Worm (Caenorhabditis elegans): Measurements from ENCODE around the gene F46B6.5.

F46B6.5 gene

DNA sequence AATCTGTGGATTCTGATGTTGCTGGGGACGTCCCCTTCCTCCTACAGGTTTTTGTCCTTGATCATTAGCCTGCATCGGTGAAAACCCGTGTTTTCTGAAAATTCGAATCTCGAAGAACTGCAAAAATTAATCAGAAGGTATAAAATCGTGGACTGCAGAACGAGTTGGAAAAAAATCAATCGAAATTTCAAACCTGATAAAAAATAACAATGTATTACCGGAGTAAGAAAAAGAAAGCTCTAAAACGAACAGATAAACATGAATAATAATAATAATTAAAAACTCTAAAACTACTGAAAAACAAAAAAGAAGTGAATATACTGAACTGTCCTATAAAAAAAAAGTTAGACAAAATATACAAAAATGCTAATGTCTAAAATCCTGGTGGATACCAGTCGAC lies at the start of gene F46B6.5:
Gene F46B6.5 (minus strand): TSS at position 101 of the 400 bp plus-strand sequence.
- TF ChIP-seq ahr-1 (tag; optimal IDR thresholded peaks at IDR 0.05) (no peak), unc-55 (GFP tag; optimal IDR thresholded peaks at IDR 0.05) (no peak), madf-2 (tag; optimal IDR thresholded peaks at IDR 0.05) (no peak), ceh-48 (tag; optimal IDR thresholded peaks at IDR 0.05) (no peak), npax-4 (tag; optimal IDR thresholded peaks at IDR 0.05) (no peak), lim-6 (tag; optimal IDR thresholded peaks at IDR 0.05) (no peak), mec-3 (tag; optimal IDR thresholded peaks at IDR 0.05; ENCODE audit: borderline replicate concordance) (no peak), F13H6.1 (tag; optimal IDR thresholded peaks at IDR 0.05) (no peak), T23F11.4 (GFP tag; optimal IDR thresholded peaks at IDR 0.05) (no peak)

DNA sequence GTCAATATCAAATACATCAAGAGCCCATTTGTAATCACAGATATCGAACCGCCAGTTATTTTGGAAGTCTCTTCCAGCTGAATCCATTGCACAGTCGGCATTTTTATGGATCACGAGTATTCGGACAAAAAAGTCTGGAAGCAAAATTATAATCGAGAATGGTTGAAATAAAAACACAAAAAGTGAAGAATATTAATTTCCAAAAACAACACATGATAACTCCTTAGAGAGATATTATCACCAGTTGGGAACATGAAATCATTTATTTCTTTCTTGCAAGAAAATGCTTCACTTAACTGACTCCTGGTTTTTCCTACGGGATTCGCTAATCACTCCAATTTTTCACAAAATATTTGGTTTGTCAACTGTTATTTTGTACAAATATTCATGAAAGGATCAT lies 41.3 kb upstream of the F46B6.5 start, which contains the start of gene str-2:
Gene str-2 (minus strand): TSS at position 101 of the 400 bp plus-strand sequence.
- TF ChIP-seq lin-11 (tag; optimal IDR thresholded peaks at IDR 0.05) (no peak), ceh-2 (tag; optimal IDR thresholded peaks at IDR 0.05) (no peak), gmeb-2 (tag; optimal IDR thresholded peaks at IDR 0.05) (no peak), sdc-2 (tag; optimal IDR thresholded peaks at IDR 0.05) (no peak), ceh-30 (tag; optimal IDR thresholded peaks at IDR 0.05) (no peak), ets-4 (tag; optimal IDR thresholded peaks at IDR 0.05) (no peak), unc-3 (GFP tag; conservative IDR thresholded peaks at IDR 0.05) (no peak), unc-3 (tag; optimal IDR thresholded peaks at IDR 0.05) (no peak), pros-1 (tag; optimal IDR thresholded peaks at IDR 0.05) (no peak), pag-3 (tag; optimal IDR thresholded peaks at IDR 0.05; ENCODE audit: borderline replicate concordance) (no peak), nfya-1 (tag; optimal IDR thresholded peaks at IDR 0.05) (no peak)

- TF ChIP-seq ets-4 (tag; optimal IDR thresholded peaks at IDR 0.05) (no peak), npax-4 (tag; optimal IDR thresholded peaks at IDR 0.05) (no peak), rnt-1 (tag; optimal IDR thresholded peaks at IDR 0.05) (no peak), pag-3 (tag; optimal IDR thresholded peaks at IDR 0.05; ENCODE audit: borderline replicate concordance) (no peak), pqm-1 (tag; optimal IDR thresholded peaks at IDR 0.05) (no peak), unc-3 (GFP tag; conservative IDR thresholded peaks at IDR 0.05) (no peak), unc-3 (tag; optimal IDR thresholded peaks at IDR 0.05) (no peak), mec-3 (tag; optimal IDR thresholded peaks at IDR 0.05; ENCODE audit: borderline replicate concordance) (no peak), ahr-1 (tag; optimal IDR thresholded peaks at IDR 0.05) (no peak), tbx-7 (tag; optimal IDR thresholded peaks at IDR 0.05) (no peak), tbx-2 (tag; optimal IDR thresholded peaks at IDR 0.05) (no peak), fkh-6 (tag; optimal IDR thresholded peaks at IDR 0.05) (no peak), elt-2 (tag; optimal IDR thresholded peaks at IDR 0.05) (no peak), pha-4 (tag; optimal IDR thresholded peaks at IDR 0.05) (no peak), pax-1 (tag; optimal IDR thresholded peaks at IDR 0.05) (no peak), ceh-34 (tag; optimal IDR thresholded peaks at IDR 0.05) (no peak), nfya-1 (tag; optimal IDR thresholded peaks at IDR 0.05) (no peak), K09A11.1 (tag; optimal IDR thresholded peaks at IDR 0.05; ENCODE audit: insufficient read depth) (no peak)
These were observed 38.9 kb upstream of the F46B6.5 start, which contains the start of gene str-193 for ce11 chrV:9821724-9822123. Gene str-193, minus strand, starts transcription at chrV:9821824.

DNA sequence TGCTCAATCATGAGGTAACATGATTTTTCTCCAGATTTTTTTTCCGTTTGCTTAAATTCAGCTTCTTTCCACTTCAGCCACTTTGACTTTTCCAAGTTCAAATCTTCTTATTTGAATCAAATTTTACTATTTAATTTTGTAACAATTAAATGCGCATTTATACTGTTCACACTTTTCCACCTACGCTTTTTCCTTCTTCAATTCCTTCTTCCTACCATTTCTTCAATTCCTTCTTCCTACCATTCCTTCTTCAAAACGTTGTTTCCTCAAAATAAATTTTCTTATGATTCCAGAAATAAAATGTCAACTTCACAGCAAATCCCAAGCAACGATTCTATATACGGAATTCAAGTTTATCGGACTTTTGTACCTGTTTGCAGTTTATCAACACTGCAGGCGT lies 33.5 kb upstream of the F46B6.5 start, which contains the start of gene sru-31:
Gene sru-31 (plus strand): TSS at position 301 of the 400 bp plus-strand sequence.
- no peak for TF ChIP-seq ref-2 (tag; optimal IDR thresholded peaks at IDR 0.05)
- TF ChIP-seq ztf-16 (tag; optimal IDR thresholded peaks at IDR 0.05), result no peak
- no peak for TF ChIP-seq hlh-15 (tag; optimal IDR thresholded peaks at IDR 0.05)
- no peak for TF ChIP-seq lim-6 (tag; optimal IDR thresholded peaks at IDR 0.05)
- TF ChIP-seq ceh-34 (tag; optimal IDR thresholded peaks at IDR 0.05), result no peak
- no peak for TF ChIP-seq C08G9.2 (tag; optimal IDR thresholded peaks at IDR 0.05)
- TF ChIP-seq ceh-31 (tag; optimal IDR thresholded peaks at IDR 0.05), result no peak
- TF ChIP-seq ceh-48 (tag; optimal IDR thresholded peaks at IDR 0.05), result no peak
- no peak for TF ChIP-seq che-1 (tag; optimal IDR thresholded peaks at IDR 0.05)
- no peak for TF ChIP-seq pat-9 (tag; optimal IDR thresholded peaks at IDR 0.05)
- no peak for TF ChIP-seq ceh-45 (GFP tag; IDR thresholded peaks at IDR 0.05)
- TF ChIP-seq ceh-22 (tag; optimal IDR thresholded peaks at IDR 0.05), result no peak
- TF ChIP-seq pag-3 (tag; optimal IDR thresholded peaks at IDR 0.05; ENCODE audit: borderline replicate concordance), result no peak
- TF ChIP-seq npax-4 (tag; optimal IDR thresholded peaks at IDR 0.05), result no peak

All from whole organism, late embryonic.